Fruit fly (Drosophila melanogaster) whole organism, embryonic: ENCODE data around the gene nol.

ENCODE experiments used
- CG1792 ChIP-seq: fragments of 200-800 bp; sonication (Bioruptor generic); optimal IDR thresholded peaks from 2 replicates; lab custom pipeline; 2016; ENCODE audit warnings: missing biosample characterization, missing genetic modification characterization
- CG18011 ChIP-seq: fragments of 200-800 bp; sonication (Bioruptor generic); optimal IDR thresholded peaks from 2 replicates; lab custom pipeline; 2017; ENCODE audit warnings: missing biosample characterization, missing genetic modification characterization, mild to moderate bottlenecking, moderate library complexity, missing genotype
- CG2678 ChIP-seq: fragments of 200-800 bp; sonication (Bioruptor generic); optimal IDR thresholded peaks from 3 replicates; lab custom pipeline; 2019; ENCODE audit warnings: missing biosample characterization, mild to moderate bottlenecking, missing genetic modification characterization, moderate library complexity
- CG5245 ChIP-seq: fragments of 200-800 bp; sonication (Bioruptor generic); optimal IDR thresholded peaks from 3 replicates; lab custom pipeline; 2016; ENCODE audit warnings: missing biosample characterization, missing genetic modification characterization
- CG9727 ChIP-seq: fragments of 200-800 bp; sonication (Bioruptor generic); optimal IDR thresholded peaks from 3 replicates; lab custom pipeline; 2017; ENCODE audit warnings: missing biosample characterization, mild to moderate bottlenecking, missing genetic modification characterization
- abd-A ChIP-seq: fragments of 200-800 bp; sonication (Bioruptor generic); optimal IDR thresholded peaks from 3 replicates; lab custom pipeline; 2019; ENCODE audit warnings: missing biosample characterization, mild to moderate bottlenecking, missing genetic modification characterization, moderate library complexity
- bowl ChIP-seq: fragments of 200-800 bp; sonication (Bioruptor generic); IDR thresholded peaks from 2 replicates; pipeline ENCODE4 v1.3.6; 2022; ENCODE audit warnings: missing biosample characterization, missing genetic modification characterization
- jumu ChIP-seq: fragments of 200-800 bp; sonication (Bioruptor generic); optimal IDR thresholded peaks from 3 replicates; lab custom pipeline; 2016; ENCODE audit warnings: missing biosample characterization, missing genetic modification characterization
- lov ChIP-seq, 2 experiments: fragments of 200-800 bp in 1 of 2; fragments of >200 bp in 1 of 2; sonication (Bioruptor generic) in 1 of 2; IDR thresholded peaks in 1 of 2; optimal IDR thresholded peaks in 1 of 2; 2 replicates in 1 of 2; 3 replicates in 1 of 2; pipeline versions ENCODE4 v1.3.6 to Lab custom; 2017 to 2022; ENCODE audit warnings: missing biosample characterization in 1 of 2, missing genetic modification characterization in 1 of 2
- nau ChIP-seq: fragments of 200-800 bp; sonication (Bioruptor generic); optimal IDR thresholded peaks from 3 replicates; lab custom pipeline; 2017; ENCODE audit warnings: missing biosample characterization, mild to moderate bottlenecking, missing genetic modification characterization, missing genetic modification reagents
- oc ChIP-seq: fragments of 200-800 bp; sonication (Bioruptor generic); optimal IDR thresholded peaks from 2 replicates; lab custom pipeline; 2018; ENCODE audit warnings: missing biosample characterization, mild to moderate bottlenecking, missing genetic modification characterization, moderate library complexity
- vfl ChIP-seq: fragments of 200-800 bp; sonication (Bioruptor generic); optimal IDR thresholded peaks from 2 replicates; lab custom pipeline; 2016; ENCODE audit warnings: missing biosample characterization, missing genetic modification characterization
- zf30C ChIP-seq: fragments of 200-800 bp; sonication (Bioruptor generic); optimal IDR thresholded peaks from 3 replicates; lab custom pipeline; 2018; ENCODE audit warnings: missing biosample characterization, mild to moderate bottlenecking, missing genetic modification characterization

dm6 chr3L:11147675-11148074, 17.0 kb downstream of the nol start:
- TF ChIP-seq oc (peak; percentile 69), CG18011 (no peak), CG2678 (tag; lab: Kevin White, UChicago) (no peak), CG5245 (no peak), bowl (GFP tag; lab: Robert Waterston, UW) (no peak), lov (optimal IDR thresholded peaks at IDR 0.05; lab: Kevin White, UChicago) (no peak), lov (GFP tag; IDR thresholded peaks at IDR 0.05; lab: Robert Waterston, UW) (no peak), zf30C (GFP tag; lab: Kevin White, UChicago) (no peak), nau (GFP tag; lab: Kevin White, UChicago) (no peak), CG1792 (GFP tag; lab: Kevin White, UChicago) (no peak), abd-A (tag; lab: Kevin White, UChicago) (peak; percentile 76), jumu (GFP tag; lab: Kevin White, UChicago) (no peak), vfl (GFP tag; lab: Kevin White, UChicago) (no peak), CG9727 (GFP tag; lab: Kevin White, UChicago) (no peak)
